Worm (Caenorhabditis elegans): ENCODE measurements around the gene clec-206.

ce11 chrV:2022374-2022773, 18.2 kb upstream of the clec-206 start, which contains the start of gene F59A7.5:
- TF ChIP-seq him-1 (tag; optimal IDR thresholded peaks at IDR 0.05) (no peak), dao-5 (tag; optimal IDR thresholded peaks at IDR 0.05) (no peak)

All from whole organism, L4/young adult.